Worm (Caenorhabditis elegans) whole organism, late embryonic: ENCODE results near the gene his-8.
"Not testable (repeated sequence)": the region's sequence is repeated elsewhere in the genome, so short reads cannot be mapped to it uniquely, and the experiment has no call there.

ENCODE experiments used
- C08G9.2 ChIP-seq: sonication (generic microtip); optimal IDR thresholded peaks from 2 replicates; lab custom pipeline; 2016; ENCODE audit warnings: mild to moderate bottlenecking, missing genetic modification characterization, moderate library complexity, missing compliant biosample characterization
- C38D4.7 ChIP-seq: fragments of 200-800 bp; sonication (Bioruptor generic); optimal IDR thresholded peaks from 2 replicates; lab custom pipeline; 2018; ENCODE audit warnings: mild to moderate bottlenecking, missing genetic modification characterization, moderate library complexity, missing compliant biosample characterization
- F13H6.1 ChIP-seq: sonication (generic microtip); optimal IDR thresholded peaks from 2 replicates; lab custom pipeline; 2016; ENCODE audit warnings: missing genetic modification characterization, missing compliant biosample characterization
- K02D7.2 ChIP-seq: sonication (generic microtip); optimal IDR thresholded peaks from 2 replicates; lab custom pipeline; 2017; ENCODE audit warnings: mild to moderate bottlenecking, missing genetic modification characterization, missing compliant biosample characterization
- T23F11.4 ChIP-seq: fragments of 200-800 bp; sonication (Bioruptor generic); optimal IDR thresholded peaks from 2 replicates; lab custom pipeline; 2018; ENCODE audit warnings: mild to moderate bottlenecking, missing genetic modification characterization, missing compliant biosample characterization
- ama-1 ChIP-seq: fragments of 150-350 bp; optimal IDR thresholded peaks from 2 replicates; lab custom pipeline; 2014
- ceh-14 ChIP-seq: sonication (generic microtip); optimal IDR thresholded peaks from 2 replicates; lab custom pipeline; 2016; ENCODE audit warnings: missing genotype, missing genetic modification characterization, missing compliant biosample characterization
- ceh-18 ChIP-seq: sonication (generic microtip); optimal IDR thresholded peaks from 2 replicates; lab custom pipeline; 2016; ENCODE audit warnings: missing genetic modification characterization, missing compliant biosample characterization
- ceh-30 ChIP-seq: fragments of 150-350 bp; optimal IDR thresholded peaks from 2 replicates; lab custom pipeline; 2014; ENCODE audit warnings: missing biosample characterization, missing genetic modification characterization
- ceh-31 ChIP-seq: sonication (generic microtip); optimal IDR thresholded peaks from 2 replicates; lab custom pipeline; 2016; ENCODE audit warnings: missing genetic modification characterization, missing compliant biosample characterization
- ceh-48 ChIP-seq: sonication (generic microtip); optimal IDR thresholded peaks from 2 replicates; lab custom pipeline; 2016; ENCODE audit warnings: missing genetic modification characterization, inconsistent platforms, missing compliant biosample characterization
- ceh-6 ChIP-seq: fragments of 200-800 bp; sonication (Bioruptor generic); optimal IDR thresholded peaks from 2 replicates; lab custom pipeline; 2018; ENCODE audit warnings: mild to moderate bottlenecking, missing genetic modification characterization, missing compliant biosample characterization
- fax-1 ChIP-seq: sonication (generic microtip); optimal IDR thresholded peaks from 2 replicates; lab custom pipeline; 2016; ENCODE audit warnings: missing genotype, missing genetic modification characterization, missing compliant biosample characterization
- gmeb-2 ChIP-seq: sonication (generic microtip); optimal IDR thresholded peaks from 2 replicates; lab custom pipeline; 2016; ENCODE audit warnings: missing genetic modification characterization, inconsistent platforms, missing compliant biosample characterization
- hlh-13 ChIP-seq: fragments of 200-800 bp; sonication (Bioruptor generic); optimal IDR thresholded peaks from 2 replicates; lab custom pipeline; 2018; ENCODE audit warnings: mild to moderate bottlenecking, missing genetic modification characterization, missing compliant biosample characterization
- hlh-30 ChIP-seq: sonication (generic microtip); optimal IDR thresholded peaks from 2 replicates; lab custom pipeline; 2017; ENCODE audit warnings: antibody characterized with exemption, missing genetic modification characterization, missing compliant biosample characterization; ENCODE audit not compliant: insufficient read depth
- hlh-6 ChIP-seq: sonication (generic microtip); optimal IDR thresholded peaks from 2 replicates; lab custom pipeline; 2016; ENCODE audit warnings: missing genotype, missing genetic modification characterization, missing compliant biosample characterization
- lim-6 ChIP-seq: sonication (generic microtip); optimal IDR thresholded peaks from 2 replicates; lab custom pipeline; 2016; ENCODE audit warnings: missing genetic modification characterization, missing compliant biosample characterization
- nfya-1 ChIP-seq: sonication (generic microtip); optimal IDR thresholded peaks from 2 replicates; lab custom pipeline; 2017; ENCODE audit warnings: missing genetic modification characterization, mild to moderate bottlenecking, missing compliant biosample characterization, antibody characterized with exemption, moderate library complexity
- nhr-232 ChIP-seq: sonication (generic microtip); optimal IDR thresholded peaks from 2 replicates; lab custom pipeline; 2016; ENCODE audit warnings: missing genetic modification characterization, missing compliant biosample characterization
- pag-3 ChIP-seq: sonication (generic microtip); optimal IDR thresholded peaks from 2 replicates; lab custom pipeline; 2016; ENCODE audit warnings: missing compliant biosample characterization, missing genetic modification characterization, borderline replicate concordance
- pat-9 ChIP-seq: fragments of 200-800 bp; sonication (Bioruptor generic); optimal IDR thresholded peaks from 2 replicates; lab custom pipeline; 2018; ENCODE audit warnings: mild to moderate bottlenecking, missing genetic modification characterization, moderate library complexity, missing compliant biosample characterization
- pha-4 ChIP-seq: fragments of 150-350 bp; optimal IDR thresholded peaks from 2 replicates; lab custom pipeline; 2018; ENCODE audit warnings: missing biosample characterization, missing genetic modification reagents, missing genetic modification characterization
- sox-2 ChIP-seq: fragments of 200-800 bp; sonication (Bioruptor generic); IDR thresholded peaks from 2 replicates; pipeline ENCODE4 v1.3.6; 2022; ENCODE audit warnings: missing genetic modification reagents, missing genetic modification characterization, missing compliant biosample characterization
- syd-9 ChIP-seq: sonication (generic microtip); optimal IDR thresholded peaks from 2 replicates; lab custom pipeline; 2016; ENCODE audit warnings: mild to moderate bottlenecking, missing genetic modification characterization, moderate library complexity, missing compliant biosample characterization
- tbx-2 ChIP-seq: sonication (generic microtip); optimal IDR thresholded peaks from 2 replicates; lab custom pipeline; 2016; ENCODE audit warnings: missing genetic modification characterization, missing compliant biosample characterization
- tbx-7 ChIP-seq: sonication (generic microtip); optimal IDR thresholded peaks from 2 replicates; lab custom pipeline; 2016; ENCODE audit warnings: missing genotype, missing genetic modification characterization, missing compliant biosample characterization
- unc-3 ChIP-seq, 2 experiments: fragments of 200-800 bp in 1 of 2; sonication (Bioruptor generic) in 1 of 2; sonication (generic microtip) in 1 of 2; conservative IDR thresholded peaks in 1 of 2; optimal IDR thresholded peaks in 1 of 2; 2 replicates each; pipeline versions ENCODE4 v1.3.6 to Lab custom; 2016 to 2022; ENCODE audit warnings: missing compliant biosample characterization in 2 of 2, missing genetic modification characterization in 2 of 2, missing genetic modification reagents in 1 of 2
- zip-5 ChIP-seq: sonication (generic microtip); optimal IDR thresholded peaks from 2 replicates; lab custom pipeline; 2016; ENCODE audit warnings: missing genetic modification characterization, missing compliant biosample characterization
- ztf-16 ChIP-seq: sonication (generic microtip); optimal IDR thresholded peaks from 2 replicates; lab custom pipeline; 2017; ENCODE audit warnings: missing genetic modification characterization, missing compliant biosample characterization

Gene his-8

ce11 chrV:8533067-8533466, at the start of gene his-8, which contains the start of gene his-7:
Gene his-8, minus strand, starts transcription at chrV:8533086.
Gene his-7, plus strand, starts transcription at chrV:8533379.
- TF ChIP-seq ama-1; tbx-7 (tag; lab: Kevin White, UChicago); T23F11.4: not testable (repeated sequence)
- TF ChIP-seq, all 69 proteins: peak for 0; not testable (repeated sequence) for 69

- TF ChIP-seq hlh-30 (tag; lab: Kevin White, UChicago) (no peak), tbx-2 (no peak), zip-5 (tag; lab: Kevin White, UChicago) (no peak), ztf-16 (no peak), ceh-30 (tag; lab: Kevin White, UChicago) (no peak), ceh-48 (no peak), gmeb-2 (tag; lab: Kevin White, UChicago) (no peak), ama-1 (no peak), ceh-6 (GFP tag; lab: Kevin White, UChicago) (no peak), C38D4.7 (GFP tag; lab: Kevin White, UChicago) (no peak), hlh-13 (GFP tag; lab: Kevin White, UChicago) (no peak), ceh-18 (tag; lab: Kevin White, UChicago) (no peak), sox-2 (GFP tag; lab: Robert Waterston, UW) (no peak), pag-3 (tag; lab: Kevin White, UChicago) (no peak), pat-9 (no peak), lim-6 (tag; lab: Kevin White, UChicago) (no peak), F13H6.1 (tag; lab: Kevin White, UChicago) (no peak), fax-1 (tag; lab: Kevin White, UChicago) (no peak), K02D7.2 (no peak)
These were observed 48.1 kb upstream of the his-8 start, which contains the start of gene C10B5.1 for ce11 chrV:8580961-8581360. Gene C10B5.1, plus strand, starts transcription at chrV:8581261.

- not testable (repeated sequence) for TF ChIP-seq tbx-2; ceh-31 (tag; lab: Kevin White, UChicago); hlh-6 (tag; lab: Kevin White, UChicago)
These were observed 41.9 kb upstream of the his-8 start, which contains the start of gene F25G6.1 for ce11 chrV:8574762-8575161. Gene F25G6.1, plus strand, starts transcription at chrV:8575062.

ce11 chrV:8569841-8570361, 37.0 kb upstream of the his-8 start, which contains the start of the genes F25G6.9 and symk-1:
Gene F25G6.9, minus strand, starts transcription at chrV:8570000.
Gene symk-1, plus strand, starts transcription at chrV:8570311.
- peak; percentile 40 for TF ChIP-seq nfya-1 (tag; lab: Kevin White, UChicago)
- TF ChIP-seq ceh-14 (tag; lab: Kevin White, UChicago) = peak; percentile 12
- no peak for TF ChIP-seq ceh-31 (tag; lab: Kevin White, UChicago)
- no peak for TF ChIP-seq sox-2 (GFP tag; lab: Robert Waterston, UW)

ce11 chrV:8569172-8569571, 36.3 kb upstream of the his-8 start:
- TF ChIP-seq C08G9.2 (no peak), syd-9 (no peak), pha-4 (tag; lab: Kevin White, UChicago) (no peak), pat-9 (no peak), unc-3 (GFP tag; conservative IDR thresholded peaks at IDR 0.05; lab: Robert Waterston, UW) (no peak), unc-3 (tag; optimal IDR thresholded peaks at IDR 0.05; lab: Kevin White, UChicago) (no peak), nhr-232 (tag; lab: Kevin White, UChicago) (no peak)

- no peak for TF ChIP-seq tbx-2
- no peak for TF ChIP-seq K02D7.2
These were observed 32.2 kb upstream of the his-8 start, which contains the start of gene F25G6.8 for ce11 chrV:8565075-8565474. Gene F25G6.8, minus strand, starts transcription at chrV:8565175.
